Fruit fly (Drosophila melanogaster) S2 (cell line): Measurements from ENCODE around the gene CG32554.
"Not testable (repeated sequence)": the region's sequence is repeated elsewhere in the genome, so short reads cannot be mapped to it uniquely, and the experiment has no call there.

Experiments
- CG8478 ChIP-seq: fragments of >200 bp; optimal IDR thresholded peaks from 2 replicates; lab custom pipeline; 2018
- CTCF ChIP-seq, 2 experiments: fragments of >200 bp; optimal IDR thresholded peaks; 2 replicates each; lab custom pipeline; 2018

DNA sequence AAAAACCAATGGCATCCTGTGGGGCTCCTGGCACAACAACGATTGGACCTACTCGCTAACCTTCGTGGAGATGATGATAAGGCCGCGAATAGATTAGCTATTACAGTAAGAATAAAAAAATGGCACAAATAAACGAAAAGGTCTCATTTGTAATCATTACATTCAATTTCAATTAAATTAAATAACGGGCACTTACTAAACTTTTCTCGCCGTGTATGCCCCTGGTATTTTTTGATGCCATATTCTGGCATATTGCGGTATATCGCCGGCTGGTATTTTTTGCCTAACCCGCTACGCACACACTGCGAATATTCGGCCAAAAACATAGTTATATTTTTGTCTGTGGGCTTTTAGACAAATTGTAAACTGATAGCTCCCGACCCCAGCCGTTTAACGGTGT, 36.8 kb upstream of the CG32554 start, which contains the start of gene Gss1:
- TF ChIP-seq CG8478 (lab: Kevin White, UChicago); CTCF (optimal IDR thresholded peaks at IDR 0.05; lab: Kevin White, UChicago): not testable (repeated sequence)
